Fruit fly (Drosophila melanogaster): ENCODE data around the gene Mhc.

The Mhc gene

dm6 chr2L:16799496-16799895, 33.1 kb downstream of the Mhc start:
- TF ChIP-seq CG17801 (GFP tag; optimal IDR thresholded peaks at IDR 0.05; ENCODE audit: partially characterized antibody), result no peak

dm6 chr2L:16801578-16802152, 35.3 kb downstream of the Mhc start:
- no peak for TF ChIP-seq CG17801 (GFP tag; optimal IDR thresholded peaks at IDR 0.05; ENCODE audit: partially characterized antibody)

DNA sequence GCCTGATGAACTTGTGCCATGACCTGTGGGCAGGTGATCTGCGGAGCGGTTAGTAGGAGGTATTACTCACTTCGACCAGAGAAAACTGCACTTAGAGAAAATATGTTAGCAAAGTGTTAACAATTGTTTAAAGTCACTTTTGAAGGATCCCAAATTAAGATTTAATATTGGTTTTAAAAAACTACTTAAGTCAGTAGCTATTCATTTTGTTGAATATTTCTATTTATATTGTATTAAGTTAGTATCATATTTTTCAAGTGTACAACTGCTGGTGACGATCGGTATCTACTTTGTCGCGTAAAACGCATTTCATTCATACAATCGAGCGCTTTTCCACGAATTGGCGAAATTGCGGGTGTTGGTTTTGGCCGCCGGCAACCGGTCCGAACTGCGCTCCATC, 37.3 kb downstream of the Mhc start:
- no peak for TF ChIP-seq CG17801 (GFP tag; optimal IDR thresholded peaks at IDR 0.05; ENCODE audit: partially characterized antibody)

- no peak for TF ChIP-seq CG17801 (GFP tag; optimal IDR thresholded peaks at IDR 0.05; ENCODE audit: partially characterized antibody)
Measured at dm6 chr2L:16804376-16804934, 38.1 kb downstream of the Mhc start, which contains the start of gene CG13272. TSS of gene CG13272 (plus strand) at chr2L:16804884.

DNA sequence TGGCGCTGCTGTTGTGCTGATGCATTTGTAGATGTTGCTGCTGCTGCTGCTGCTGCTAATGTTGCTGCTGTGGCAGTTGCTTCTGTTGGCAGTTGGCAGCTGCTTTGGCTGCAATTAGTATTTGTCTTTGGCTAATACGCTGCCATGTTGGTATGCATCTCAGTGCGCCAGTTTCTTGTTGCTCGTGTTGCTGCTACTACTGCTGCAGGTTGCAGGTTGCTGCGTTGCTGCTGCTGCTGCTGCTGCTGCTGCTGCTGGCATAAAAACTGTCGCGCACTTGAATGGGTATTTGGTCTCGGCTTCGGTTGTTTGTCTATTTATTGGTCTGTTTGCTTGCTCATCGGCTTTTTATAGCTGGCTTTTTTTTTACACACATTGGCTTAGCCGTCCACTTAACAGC, 42.4 kb downstream of the Mhc start:
- no peak for TF ChIP-seq CG17801 (GFP tag; optimal IDR thresholded peaks at IDR 0.05; ENCODE audit: partially characterized antibody)

DNA sequence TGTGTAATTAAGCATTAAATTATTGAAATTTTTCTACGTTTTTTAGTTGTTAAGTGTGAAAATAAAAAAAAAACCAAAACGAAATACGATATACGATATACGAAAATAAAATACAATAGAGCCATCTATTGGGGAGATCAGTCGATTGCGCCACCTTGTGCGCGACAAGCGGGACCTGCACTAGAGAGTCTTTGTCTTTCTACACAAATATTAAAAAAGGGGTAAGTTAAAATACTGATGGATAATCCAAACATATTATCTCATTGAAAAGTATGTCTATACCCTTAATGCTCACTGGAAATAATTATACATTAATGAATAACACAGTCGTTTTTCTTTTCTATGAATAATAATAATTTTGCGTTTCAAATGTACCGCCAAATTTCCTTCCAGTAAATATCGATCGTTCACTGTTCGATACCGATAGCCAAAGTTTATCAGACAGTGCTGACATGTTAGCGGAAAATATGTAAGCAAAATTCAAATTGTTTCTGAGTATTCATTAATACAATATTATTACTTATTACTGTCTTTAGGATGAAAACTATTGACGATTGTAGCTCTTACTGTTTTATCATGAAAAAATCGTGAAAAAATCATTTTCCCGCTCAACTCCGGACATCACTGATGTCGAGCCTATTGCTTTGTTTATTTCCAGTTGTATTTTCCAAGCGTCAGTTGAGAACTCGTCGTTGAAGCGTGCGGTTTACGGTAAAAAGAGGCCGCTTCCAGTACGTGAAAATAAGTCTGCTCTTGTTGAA, 49.8 kb downstream of the Mhc start, which contains the start of gene mdy:
Gene mdy (plus strand): TSS at position 672 of the 761 bp plus-strand sequence.
- TF ChIP-seq CG17801 (GFP tag; optimal IDR thresholded peaks at IDR 0.05; ENCODE audit: partially characterized antibody), result peak; percentile 32

DNA sequence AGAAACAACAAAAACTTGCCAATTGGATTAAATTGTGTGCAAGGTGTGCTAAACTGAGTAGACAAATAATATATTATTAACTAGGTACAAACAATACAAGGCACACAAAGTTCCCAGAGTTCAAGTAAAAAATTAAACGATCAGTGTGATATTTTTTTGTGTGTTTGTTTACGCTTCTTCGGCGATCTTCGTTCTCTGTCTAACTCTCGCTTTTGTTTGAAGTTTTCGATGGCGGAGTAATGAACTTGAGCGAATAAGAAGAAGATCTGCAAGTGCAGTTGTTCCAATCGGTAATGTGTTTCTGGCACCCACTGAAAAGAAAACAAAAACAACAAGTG, 50.4 kb downstream of the Mhc start:
- TF ChIP-seq CG17801 (GFP tag; optimal IDR thresholded peaks at IDR 0.05; ENCODE audit: partially characterized antibody), result no peak

dm6 chr2L:16817421-16818101, 51.2 kb downstream of the Mhc start:
- no peak for TF ChIP-seq CG17801 (GFP tag; optimal IDR thresholded peaks at IDR 0.05; ENCODE audit: partially characterized antibody)

dm6 chr2L:16818335-16818973, 52.1 kb downstream of the Mhc start:
- TF ChIP-seq CG17801 (GFP tag; optimal IDR thresholded peaks at IDR 0.05; ENCODE audit: partially characterized antibody), result no peak

dm6 chr2L:16819714-16820113, 53.3 kb downstream of the Mhc start:
- TF ChIP-seq CG17801 (GFP tag; optimal IDR thresholded peaks at IDR 0.05; ENCODE audit: partially characterized antibody), result peak; percentile 81

- no peak for TF ChIP-seq CG17801 (GFP tag; optimal IDR thresholded peaks at IDR 0.05; ENCODE audit: partially characterized antibody)
Measured at dm6 chr2L:16820993-16821392, 54.6 kb downstream of the Mhc start, which contains the start of gene CG13280. TSS of gene CG13280 (minus strand) at chr2L:16821093.

- TF ChIP-seq CG17801 (GFP tag; optimal IDR thresholded peaks at IDR 0.05; ENCODE audit: partially characterized antibody), result no peak
Measured at dm6 chr2L:16824905-16825333, 58.6 kb downstream of the Mhc start, which contains the start of gene Cse1. TSS of gene Cse1 (minus strand) at chr2L:16825207.

- peak; percentile 48 for TF ChIP-seq CG17801 (GFP tag; optimal IDR thresholded peaks at IDR 0.05; ENCODE audit: partially characterized antibody)
Measured at dm6 chr2L:16826872-16827506, 60.6 kb downstream of the Mhc start, which contains the start of gene AspRS-m. TSS of gene AspRS-m (plus strand) at chr2L:16827078.

- TF ChIP-seq CG17801 (GFP tag; optimal IDR thresholded peaks at IDR 0.05; ENCODE audit: partially characterized antibody), result no peak
Measured at dm6 chr2L:16834402-16834801, 68.0 kb downstream of the Mhc start, which contains the start of gene CG13282. TSS of gene CG13282 (minus strand) at chr2L:16834502.
